Fruit fly (Drosophila melanogaster) whole organism, embryonic: Measurements from ENCODE around the gene Pak.

Source experiments
- ATbp ChIP-seq: fragments of 200-800 bp; sonication (Bioruptor generic); optimal IDR thresholded peaks from 2 replicates; lab custom pipeline; 2017; ENCODE audit warnings: missing biosample characterization, mild to moderate bottlenecking, missing genetic modification characterization, missing genetic modification reagents
- Antp ChIP-seq: fragments of 200-800 bp; sonication (Bioruptor generic); optimal IDR thresholded peaks from 3 replicates; lab custom pipeline; 2016; ENCODE audit warnings: missing biosample characterization, missing genetic modification characterization
- Atf-2 ChIP-seq: fragments of 200-800 bp; sonication (Bioruptor generic); optimal IDR thresholded peaks from 2 replicates; lab custom pipeline; 2016; ENCODE audit warnings: missing biosample characterization, missing genetic modification characterization
- Blimp-1 ChIP-seq: fragments of 200-800 bp; sonication (Bioruptor generic); optimal IDR thresholded peaks from 3 replicates; lab custom pipeline; 2018; ENCODE audit warnings: missing biosample characterization, missing genetic modification characterization, mild to moderate bottlenecking, moderate library complexity, missing genetic modification reagents
- Bteb2 ChIP-seq: fragments of 200-800 bp; sonication (Bioruptor generic); optimal IDR thresholded peaks from 2 replicates; lab custom pipeline; 2016; ENCODE audit warnings: missing biosample characterization, missing genetic modification characterization
- CG10366 ChIP-seq: fragments of 200-800 bp; sonication (Bioruptor generic); IDR thresholded peaks from 2 replicates; pipeline ENCODE4 v1.3.6; 2022; ENCODE audit warnings: missing biosample characterization, missing genetic modification characterization
- CG10565 ChIP-seq: fragments of 200-800 bp; sonication (Bioruptor generic); optimal IDR thresholded peaks from 3 replicates; lab custom pipeline; 2016; ENCODE audit warnings: missing biosample characterization, mild to moderate bottlenecking, missing genetic modification characterization
- CG11398 ChIP-seq: fragments of 200-800 bp; sonication (Bioruptor generic); optimal IDR thresholded peaks from 2 replicates; lab custom pipeline; 2016; ENCODE audit warnings: missing biosample characterization, missing genetic modification characterization
- CG11504 ChIP-seq: fragments of 200-800 bp; sonication (Bioruptor generic); optimal IDR thresholded peaks from 3 replicates; lab custom pipeline; 2019; ENCODE audit warnings: missing biosample characterization, mild to moderate bottlenecking, missing genetic modification characterization, moderate library complexity
- CG13287 ChIP-seq: fragments of 200-800 bp; sonication (Bioruptor generic); IDR thresholded peaks from 2 replicates; pipeline ENCODE4 v1.3.6; 2022; ENCODE audit warnings: missing biosample characterization, missing genetic modification characterization; ENCODE audit not compliant: partially characterized antibody
- CG14667 ChIP-seq: fragments of 200-800 bp; sonication (Bioruptor generic); IDR thresholded peaks from 2 replicates; pipeline ENCODE4 v1.3.6; 2022; ENCODE audit warnings: missing biosample characterization, missing genetic modification characterization
- CG17568 ChIP-seq: fragments of 200-800 bp; sonication (Bioruptor generic); optimal IDR thresholded peaks from 2 replicates; lab custom pipeline; 2018; ENCODE audit warnings: missing biosample characterization, mild to moderate bottlenecking, missing genetic modification characterization, moderate library complexity
- CG1792 ChIP-seq: fragments of 200-800 bp; sonication (Bioruptor generic); optimal IDR thresholded peaks from 2 replicates; lab custom pipeline; 2016; ENCODE audit warnings: missing biosample characterization, missing genetic modification characterization
- CG32772 ChIP-seq: fragments of 200-800 bp; sonication (Bioruptor generic); IDR thresholded peaks from 2 replicates; pipeline ENCODE4 v1.3.6; 2022; ENCODE audit warnings: missing biosample characterization, missing genetic modification characterization
- CG3995 ChIP-seq: fragments of 200-800 bp; sonication (Bioruptor generic); optimal IDR thresholded peaks from 3 replicates; lab custom pipeline; 2016; ENCODE audit warnings: missing biosample characterization, missing genetic modification characterization
- CG6689 ChIP-seq: fragments of 200-800 bp; sonication (Bioruptor generic); IDR thresholded peaks from 2 replicates; pipeline ENCODE4 v1.3.6; 2022; ENCODE audit warnings: missing biosample characterization, missing genetic modification characterization
- CG7372 ChIP-seq: fragments of 200-800 bp; sonication (Bioruptor generic); IDR thresholded peaks from 2 replicates; pipeline ENCODE4 v1.3.6; 2022; ENCODE audit warnings: missing biosample characterization, missing genetic modification characterization
- CG8388 ChIP-seq: fragments of 200-800 bp; sonication (Bioruptor generic); optimal IDR thresholded peaks from 2 replicates; lab custom pipeline; 2019; ENCODE audit warnings: missing biosample characterization, mild to moderate bottlenecking, missing genetic modification characterization, moderate library complexity
- CG9437 ChIP-seq: fragments of 200-800 bp; sonication (Bioruptor generic); optimal IDR thresholded peaks from 2 replicates; lab custom pipeline; 2018; ENCODE audit warnings: missing biosample characterization, mild to moderate bottlenecking, missing genetic modification characterization
- CrebB ChIP-seq: fragments of 200-800 bp; sonication (Bioruptor generic); optimal IDR thresholded peaks from 3 replicates; lab custom pipeline; 2018; ENCODE audit warnings: missing biosample characterization, mild to moderate bottlenecking, missing genetic modification characterization
- H15 ChIP-seq: fragments of 200-800 bp; sonication (Bioruptor generic); IDR thresholded peaks from 3 replicates; pipeline ENCODE4 v1.3.6; 2022; ENCODE audit warnings: missing biosample characterization, missing genetic modification characterization
- Hr51 ChIP-seq, 2 experiments: fragments of 200-800 bp; sonication (Bioruptor generic); optimal IDR thresholded peaks; 2 replicates in 1 of 2; 3 replicates in 1 of 2; lab custom pipeline; 2016 to 2018; ENCODE audit warnings: missing biosample characterization in 2 of 2, missing genetic modification characterization in 2 of 2, mild to moderate bottlenecking in 1 of 2, moderate library complexity in 1 of 2
- Hr78 ChIP-seq, 2 experiments: fragments of 200-800 bp in 1 of 2; fragments of >200 bp in 1 of 2; sonication (Bioruptor generic) in 1 of 2; optimal IDR thresholded peaks; 2 replicates each; lab custom pipeline; 2017 to 2019; ENCODE audit warnings: missing biosample characterization in 2 of 2, missing genetic modification characterization in 2 of 2, mild to moderate bottlenecking in 1 of 2, moderate library complexity in 1 of 2
- Med ChIP-seq: fragments of 200-800 bp; sonication (Bioruptor generic); peaks from one replicate; lab custom pipeline; 2016; ENCODE audit warnings: missing biosample characterization, missing genetic modification characterization, mild to moderate bottlenecking, inconsistent platforms, moderate library complexity
- Sin3A ChIP-seq: fragments of >200 bp; optimal IDR thresholded peaks from 2 replicates; lab custom pipeline; 2018
- Sox102F ChIP-seq: fragments of 200-800 bp; sonication (Bioruptor generic); optimal IDR thresholded peaks from 2 replicates; lab custom pipeline; 2018; ENCODE audit warnings: missing biosample characterization, mild to moderate bottlenecking, missing genetic modification characterization, moderate library complexity
- cas ChIP-seq: fragments of 200-800 bp; sonication (Bioruptor generic); IDR thresholded peaks from 2 replicates; pipeline ENCODE4 v1.3.6; 2022; ENCODE audit warnings: missing biosample characterization, missing genetic modification characterization
- cato ChIP-seq: fragments of 200-800 bp; sonication (Bioruptor generic); optimal IDR thresholded peaks from 2 replicates; lab custom pipeline; 2016; ENCODE audit warnings: missing biosample characterization, missing genetic modification characterization, borderline replicate concordance
- chinmo ChIP-seq: fragments of 200-800 bp; sonication (Bioruptor generic); IDR thresholded peaks from 4 replicates; pipeline ENCODE4 v1.3.6; 2022; ENCODE audit warnings: missing biosample characterization, missing genetic modification characterization; ENCODE audit not compliant: partially characterized antibody
- dan ChIP-seq: fragments of 200-800 bp; sonication (Bioruptor generic); IDR thresholded peaks from 2 replicates; pipeline ENCODE4 v1.3.6; 2022; ENCODE audit warnings: missing biosample characterization, missing genetic modification characterization
- fd102C ChIP-seq: fragments of 200-800 bp; sonication (Bioruptor generic); optimal IDR thresholded peaks from 2 replicates; lab custom pipeline; 2018; ENCODE audit warnings: missing biosample characterization, mild to moderate bottlenecking, missing genetic modification characterization, moderate library complexity
- gce ChIP-seq: fragments of 200-800 bp; sonication (Bioruptor generic); IDR thresholded peaks from 3 replicates; pipeline ENCODE4 v1.3.6; 2022; ENCODE audit warnings: missing biosample characterization, missing genetic modification characterization
- gcm2 ChIP-seq: fragments of 200-800 bp; sonication (Bioruptor generic); optimal IDR thresholded peaks from 2 replicates; lab custom pipeline; 2016; ENCODE audit warnings: missing biosample characterization, missing genetic modification characterization
- gsb ChIP-seq: fragments of 200-800 bp; sonication (Bioruptor generic); IDR thresholded peaks from 2 replicates; pipeline ENCODE4 v1.3.6; 2022; ENCODE audit warnings: missing biosample characterization, missing genetic modification characterization
- gt ChIP-seq: fragments of 200-800 bp; sonication (Bioruptor generic); IDR thresholded peaks from 2 replicates; pipeline ENCODE4 v1.3.6; 2022; ENCODE audit warnings: missing biosample characterization, missing genetic modification characterization
- kni ChIP-seq: fragments of 200-800 bp; sonication (Bioruptor generic); optimal IDR thresholded peaks from 3 replicates; lab custom pipeline; 2017; ENCODE audit warnings: mild to moderate bottlenecking, missing biosample characterization, missing genetic modification reagents, missing genetic modification characterization
- lmd ChIP-seq: fragments of 200-800 bp; sonication (Bioruptor generic); IDR thresholded peaks from 2 replicates; pipeline ENCODE4 v1.3.6; 2022; ENCODE audit warnings: missing biosample characterization, missing genetic modification characterization
- mld ChIP-seq: fragments of 200-800 bp; sonication (Bioruptor generic); IDR thresholded peaks from 3 replicates; pipeline ENCODE4 v1.3.6; 2022; ENCODE audit warnings: missing biosample characterization, missing genetic modification characterization; ENCODE audit not compliant: partially characterized antibody
- nau ChIP-seq: fragments of 200-800 bp; sonication (Bioruptor generic); optimal IDR thresholded peaks from 3 replicates; lab custom pipeline; 2017; ENCODE audit warnings: missing biosample characterization, mild to moderate bottlenecking, missing genetic modification characterization, missing genetic modification reagents
- oc ChIP-seq: fragments of 200-800 bp; sonication (Bioruptor generic); optimal IDR thresholded peaks from 2 replicates; lab custom pipeline; 2018; ENCODE audit warnings: missing biosample characterization, mild to moderate bottlenecking, missing genetic modification characterization, moderate library complexity
- pfk ChIP-seq: fragments of 200-800 bp; sonication (Bioruptor generic); optimal IDR thresholded peaks from 2 replicates; lab custom pipeline; 2018; ENCODE audit warnings: missing biosample characterization, mild to moderate bottlenecking, missing genetic modification characterization, moderate library complexity
- pzg ChIP-seq: fragments of 200-800 bp; sonication (Bioruptor generic); optimal IDR thresholded peaks from 3 replicates; lab custom pipeline; 2018; ENCODE audit warnings: missing biosample characterization, mild to moderate bottlenecking, missing genetic modification characterization, moderate library complexity
- rib ChIP-seq: fragments of 200-800 bp; sonication (Bioruptor generic); IDR thresholded peaks from 2 replicates; pipeline ENCODE4 v1.3.6; 2022; ENCODE audit warnings: missing biosample characterization, missing genetic modification characterization
- sens ChIP-seq: fragments of 200-800 bp; sonication (Bioruptor generic); peaks from one replicate; lab custom pipeline; 2016; ENCODE audit warnings: missing biosample characterization, missing genetic modification characterization
- sqz ChIP-seq: fragments of 200-800 bp; sonication (Bioruptor generic); optimal IDR thresholded peaks from 3 replicates; lab custom pipeline; 2018; ENCODE audit warnings: missing biosample characterization, mild to moderate bottlenecking, missing genetic modification characterization
- tgo ChIP-seq: fragments of 200-800 bp; sonication (Bioruptor generic); IDR thresholded peaks from 3 replicates; pipeline ENCODE4 v1.3.6; 2022; ENCODE audit warnings: missing biosample characterization, missing genetic modification characterization
- tup ChIP-seq: fragments of 200-800 bp; sonication (Bioruptor generic); optimal IDR thresholded peaks from 2 replicates; lab custom pipeline; 2016; ENCODE audit warnings: missing biosample characterization, mild to moderate bottlenecking, missing genetic modification characterization, moderate library complexity
- vvl ChIP-seq: fragments of 200-800 bp; sonication (Bioruptor generic); IDR thresholded peaks from 2 replicates; pipeline ENCODE4 v1.3.6; 2022; ENCODE audit warnings: missing biosample characterization, missing genetic modification characterization
- zfh1 ChIP-seq: fragments of 200-800 bp; sonication (Bioruptor generic); IDR thresholded peaks from 3 replicates; pipeline ENCODE4 v1.3.6; 2022; ENCODE audit warnings: missing biosample characterization, missing genetic modification characterization

The Pak gene

DNA sequence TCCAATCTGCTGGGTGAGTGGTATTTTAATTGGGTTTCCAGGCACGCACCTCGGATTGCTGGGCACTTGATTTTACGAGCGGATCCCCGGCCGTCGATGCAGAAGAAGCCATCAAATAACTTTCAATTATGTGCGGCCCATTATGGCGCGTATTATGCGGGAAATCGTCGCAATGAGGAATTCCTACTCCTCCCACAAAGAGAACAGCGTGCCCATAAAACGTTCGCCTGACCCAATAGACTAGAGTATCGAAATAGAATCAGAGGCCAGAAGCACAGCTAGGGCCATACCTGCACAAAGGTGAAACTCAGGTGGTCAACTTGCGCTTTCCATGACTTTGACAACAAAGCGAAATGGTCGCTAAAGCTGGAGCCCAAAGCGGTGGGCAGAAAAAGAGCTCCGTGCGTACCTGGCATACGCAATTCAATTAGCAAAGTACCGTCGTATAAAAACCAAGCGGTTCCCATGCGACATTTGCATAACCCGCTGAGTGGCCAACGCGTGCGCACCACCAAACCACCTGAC lies 20.9 kb upstream of the Pak start, which contains the start of gene Osi18:
Gene Osi18 (plus strand): TSS at position 475 of the 525 bp plus-strand sequence.
- TF ChIP-seq Hr78 (GFP tag; optimal IDR thresholded peaks at IDR 0.05; lab: Kevin White, UChicago), result peak in 1 of 2 experiments; percentile 38
- no peak for TF ChIP-seq CG8388
- TF ChIP-seq vvl, result 0 out of 2 replicates have a peak, but pooled peaks have one; percentile 13
- TF ChIP-seq Med (GFP tag; lab: Kevin White, UChicago), result peak; percentile 48
- no peak for TF ChIP-seq CG10565 (GFP tag; lab: Kevin White, UChicago)
- TF ChIP-seq fd102C, result no peak
- no peak for TF ChIP-seq Antp
- TF ChIP-seq H15 (GFP tag; lab: Robert Waterston, UW), result no peak
- TF ChIP-seq kni, result peak; percentile 71
- no peak for TF ChIP-seq Bteb2 (GFP tag; lab: Kevin White, UChicago)
- no peak for TF ChIP-seq CG10366 (GFP tag; lab: Robert Waterston, UW)
- TF ChIP-seq Blimp-1 (GFP tag; lab: Kevin White, UChicago), result peak; percentile 69
- no peak for TF ChIP-seq dan (GFP tag; lab: Robert Waterston, UW)
- no peak for TF ChIP-seq Sox102F
- TF ChIP-seq tup, result no peak
- TF ChIP-seq pfk (GFP tag; lab: Kevin White, UChicago), result no peak
- no peak for TF ChIP-seq nau (GFP tag; lab: Kevin White, UChicago)
- TF ChIP-seq CG9437 (GFP tag; lab: Kevin White, UChicago), result no peak
- no peak for TF ChIP-seq cas (GFP tag; lab: Robert Waterston, UW)
- no peak for TF ChIP-seq oc (tag; lab: Kevin White, UChicago)
- no peak for TF ChIP-seq CG13287 (GFP tag; lab: Robert Waterston, UW)

- TF ChIP-seq CG6689 (GFP tag; lab: Robert Waterston, UW) (no peak), CG17568 (GFP tag; lab: Kevin White, UChicago) (no peak), gcm2 (GFP tag; lab: Kevin White, UChicago) (no peak), ATbp (GFP tag; lab: Kevin White, UChicago) (no peak), sqz (GFP tag; lab: Kevin White, UChicago) (peak; percentile 18), tgo (GFP tag; lab: Robert Waterston, UW) (no peak), CG1792 (GFP tag; lab: Kevin White, UChicago) (no peak), Hr51 (GFP tag; optimal IDR thresholded peaks at IDR 0.05; lab: Kevin White, UChicago) (no peak), lmd (GFP tag; lab: Robert Waterston, UW) (no peak), CG11504 (tag; lab: Kevin White, UChicago) (no peak), CG14667 (GFP tag; lab: Robert Waterston, UW) (no peak), Atf-2 (no peak), CG3995 (GFP tag; lab: Kevin White, UChicago) (no peak), gce (GFP tag; lab: Robert Waterston, UW) (0 out of 3 replicates have a peak, but pooled peaks have one; percentile 5), chinmo (GFP tag; lab: Robert Waterston, UW) (0 out of 4 replicates have a peak, but pooled peaks have one; percentile 14), oc (tag; lab: Kevin White, UChicago) (peak; percentile 32), zfh1 (0 out of 3 replicates have a peak, but pooled peaks have one; percentile 39), gsb (GFP tag; lab: Robert Waterston, UW) (no peak), CrebB (no peak), nau (GFP tag; lab: Kevin White, UChicago) (no peak), pzg (GFP tag; lab: Kevin White, UChicago) (no peak), Med (GFP tag; lab: Kevin White, UChicago) (peak; percentile 42), rib (GFP tag; lab: Robert Waterston, UW) (no peak), mld (GFP tag; lab: Robert Waterston, UW) (no peak), vvl (0 out of 2 replicates have a peak, but pooled peaks have one; percentile 20), CG32772 (GFP tag; lab: Robert Waterston, UW) (no peak), gt (GFP tag; lab: Robert Waterston, UW) (no peak), sens (peak; percentile 86), cato (GFP tag; lab: Kevin White, UChicago) (no peak), Sin3A (no peak), CG7372 (peak; percentile 61), CG11398 (no peak)
Observed at dm6 chr3R:6334906-6335433, 15.7 kb upstream of the Pak start, which contains the start of gene Osi19. Gene Osi19, plus strand, starts transcription at chr3R:6335362.
